Worm (Caenorhabditis elegans) whole organism, L1 larva: Measurements from ENCODE around the gene F38E9.4.

Experiments
- ama-1 ChIP-seq: fragments of 150-350 bp; optimal IDR thresholded peaks from 2 replicates; lab custom pipeline; 2014
- elt-3 ChIP-seq, 6 experiments: fragments of 150-350 bp in 1 of 6; sonication (generic microtip); optimal IDR thresholded peaks; 2 replicates each; lab custom pipeline; 2017 to 2018; ENCODE audit warnings: missing biosample characterization in 6 of 6, missing genetic modification characterization in 6 of 6, inconsistent platforms in 1 of 6
- jun-1 ChIP-seq: fragments of 150-350 bp; optimal IDR thresholded peaks from 2 replicates; lab custom pipeline; 2014; ENCODE audit warnings: missing biosample characterization, missing genetic modification reagents, missing genetic modification characterization
- lin-35 ChIP-seq, 2 experiments: fragments of 150-350 bp; optimal IDR thresholded peaks; 2 replicates each; lab custom pipeline; 2014; ENCODE audit warnings: missing biosample characterization in 2 of 2, missing genetic modification characterization in 2 of 2, missing genetic modification reagents in 2 of 2
- lin-39 ChIP-seq: fragments of 150-350 bp; optimal IDR thresholded peaks from 2 replicates; lab custom pipeline; 2014; ENCODE audit warnings: missing biosample characterization, missing genetic modification reagents, missing genetic modification characterization
- mep-1 ChIP-seq: fragments of 150-350 bp; optimal IDR thresholded peaks from 2 replicates; lab custom pipeline; 2014; ENCODE audit warnings: missing biosample characterization, missing genetic modification characterization
- snpc-4 ChIP-seq: fragments of 150-350 bp; optimal IDR thresholded peaks from 2 replicates; lab custom pipeline; 2014; ENCODE audit warnings: missing biosample characterization, missing genetic modification characterization
- unc-62 ChIP-seq: fragments of 150-350 bp; optimal IDR thresholded peaks from 2 replicates; lab custom pipeline; 2014; ENCODE audit warnings: missing biosample characterization, missing genetic modification reagents, missing genetic modification characterization
- zag-1 ChIP-seq: fragments of 150-350 bp; optimal IDR thresholded peaks from 2 replicates; lab custom pipeline; 2014; ENCODE audit warnings: missing biosample characterization, missing genetic modification characterization
- ztf-4 ChIP-seq: fragments of 150-350 bp; optimal IDR thresholded peaks from 2 replicates; lab custom pipeline; 2014; ENCODE audit warnings: missing biosample characterization, missing genetic modification characterization

ce11 chrX:16404815-16405214, 46.9 kb upstream of the F38E9.4 start:
- TF ChIP-seq unc-62 (GFP tag; lab: Kevin White, UChicago) (no peak), snpc-4 (tag; lab: Kevin White, UChicago) (no peak), jun-1 (tag; lab: Kevin White, UChicago) (no peak), lin-35 (GFP tag; optimal IDR thresholded peaks at IDR 0.05; lab: Kevin White, UChicago) (peak in 1 of 2 experiments; percentile 38), zag-1 (no peak), mep-1 (tag; lab: Kevin White, UChicago) (peak; percentile 13), elt-3 (tag; optimal IDR thresholded peaks at IDR 0.05; lab: Kevin White, UChicago) (peak in 1 of 6 experiments; percentile 53), ama-1 (lab: Kevin White, UChicago) (no peak), lin-39 (no peak), ztf-4 (tag; lab: Kevin White, UChicago) (no peak)
